Worm (Caenorhabditis elegans): ENCODE results near the gene ncr-1.

DNA sequence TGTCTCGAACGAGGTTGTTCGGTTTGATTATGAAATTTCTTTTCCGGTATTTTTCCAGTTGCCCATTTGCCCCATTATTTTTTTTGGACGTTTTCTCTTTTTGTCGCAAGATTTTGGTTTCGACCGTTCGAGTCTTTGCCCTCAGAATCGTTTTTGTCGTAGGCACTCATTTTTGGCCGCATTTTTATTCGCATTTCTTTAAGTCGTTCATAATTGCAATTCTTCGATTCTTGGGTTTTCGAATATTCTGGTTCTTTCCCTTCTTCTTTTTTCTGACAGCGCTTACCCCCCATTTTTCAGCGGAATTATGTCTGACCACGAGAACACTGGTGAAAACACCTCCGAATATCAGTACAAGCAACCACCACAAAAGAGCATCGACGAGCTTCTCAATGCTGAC, 19.6 kb upstream of the ncr-1 start, which contains the start of gene rhi-1:
- TF ChIP-seq tbx-37 (GFP tag; conservative IDR thresholded peaks at IDR 0.05), result no peak
- no peak for TF ChIP-seq ama-1 (optimal IDR thresholded peaks at IDR 0.05)
- TF ChIP-seq sea-1 (GFP tag; conservative IDR thresholded peaks at IDR 0.05), result no peak
- TF ChIP-seq B0310.2 (tag; optimal IDR thresholded peaks at IDR 0.05), result no peak
- no peak for TF ChIP-seq F13C5.2 (tag; optimal IDR thresholded peaks at IDR 0.05)
- TF ChIP-seq ets-7 (tag; optimal IDR thresholded peaks at IDR 0.05), result no peak

Data from whole organism, early embryonic.